Worm (Caenorhabditis elegans) whole organism, late embryonic: ENCODE data around the gene Y57A10C.11.

Experiments
- F13H6.1 ChIP-seq: sonication (generic microtip); optimal IDR thresholded peaks from 2 replicates; lab custom pipeline; 2016; ENCODE audit warnings: missing genetic modification characterization, missing compliant biosample characterization
- K02D7.2 ChIP-seq: sonication (generic microtip); optimal IDR thresholded peaks from 2 replicates; lab custom pipeline; 2017; ENCODE audit warnings: mild to moderate bottlenecking, missing genetic modification characterization, missing compliant biosample characterization
- K09A11.1 ChIP-seq: sonication (generic microtip); optimal IDR thresholded peaks from 2 replicates; lab custom pipeline; 2017; ENCODE audit warnings: antibody characterized with exemption, mild to moderate bottlenecking, missing genetic modification characterization, missing compliant biosample characterization; ENCODE audit not compliant: insufficient read depth
- Y22D7AL.16 ChIP-seq: sonication (generic microtip); optimal IDR thresholded peaks from 2 replicates; lab custom pipeline; 2016; ENCODE audit warnings: missing genetic modification characterization, missing compliant biosample characterization
- ahr-1 ChIP-seq: sonication (generic microtip); optimal IDR thresholded peaks from 2 replicates; lab custom pipeline; 2016; ENCODE audit warnings: missing genetic modification characterization, missing compliant biosample characterization
- ama-1 ChIP-seq: fragments of 150-350 bp; optimal IDR thresholded peaks from 2 replicates; lab custom pipeline; 2014
- ceh-24 ChIP-seq: sonication (generic microtip); optimal IDR thresholded peaks from 2 replicates; lab custom pipeline; 2016; ENCODE audit warnings: mild to moderate bottlenecking, missing genetic modification characterization, missing compliant biosample characterization
- ceh-30 ChIP-seq: fragments of 150-350 bp; optimal IDR thresholded peaks from 2 replicates; lab custom pipeline; 2014; ENCODE audit warnings: missing biosample characterization, missing genetic modification characterization
- ceh-34 ChIP-seq: sonication (generic microtip); optimal IDR thresholded peaks from 2 replicates; lab custom pipeline; 2016; ENCODE audit warnings: mild to moderate bottlenecking, missing genetic modification characterization, missing compliant biosample characterization
- ceh-6 ChIP-seq: fragments of 200-800 bp; sonication (Bioruptor generic); optimal IDR thresholded peaks from 2 replicates; lab custom pipeline; 2018; ENCODE audit warnings: mild to moderate bottlenecking, missing genetic modification characterization, missing compliant biosample characterization
- che-1 ChIP-seq: sonication (generic microtip); optimal IDR thresholded peaks from 2 replicates; lab custom pipeline; 2016; ENCODE audit warnings: mild to moderate bottlenecking, missing genetic modification characterization, missing compliant biosample characterization
- dmd-4 ChIP-seq: sonication (generic microtip); optimal IDR thresholded peaks from 2 replicates; lab custom pipeline; 2016; ENCODE audit warnings: borderline replicate concordance, missing genetic modification characterization, missing compliant biosample characterization
- dve-1 ChIP-seq: sonication (generic microtip); optimal IDR thresholded peaks from 2 replicates; lab custom pipeline; 2017; ENCODE audit warnings: antibody characterized with exemption, mild to moderate bottlenecking, missing genetic modification characterization, missing compliant biosample characterization
- eyg-1 ChIP-seq: sonication (generic microtip); optimal IDR thresholded peaks from 2 replicates; lab custom pipeline; 2016; ENCODE audit warnings: missing genotype, missing genetic modification characterization, missing compliant biosample characterization
- gmeb-2 ChIP-seq: sonication (generic microtip); optimal IDR thresholded peaks from 2 replicates; lab custom pipeline; 2016; ENCODE audit warnings: missing genetic modification characterization, inconsistent platforms, missing compliant biosample characterization
- hlh-15 ChIP-seq: sonication (generic microtip); optimal IDR thresholded peaks from 2 replicates; lab custom pipeline; 2016; ENCODE audit warnings: missing genetic modification characterization, missing compliant biosample characterization
- hlh-30 ChIP-seq: sonication (generic microtip); optimal IDR thresholded peaks from 2 replicates; lab custom pipeline; 2017; ENCODE audit warnings: antibody characterized with exemption, missing genetic modification characterization, missing compliant biosample characterization; ENCODE audit not compliant: insufficient read depth
- hlh-6 ChIP-seq: sonication (generic microtip); optimal IDR thresholded peaks from 2 replicates; lab custom pipeline; 2016; ENCODE audit warnings: missing genotype, missing genetic modification characterization, missing compliant biosample characterization
- hlh-8 ChIP-seq: sonication (generic microtip); optimal IDR thresholded peaks from 2 replicates; lab custom pipeline; 2016; ENCODE audit warnings: missing genotype, missing genetic modification characterization, missing compliant biosample characterization
- lim-6 ChIP-seq: sonication (generic microtip); optimal IDR thresholded peaks from 2 replicates; lab custom pipeline; 2016; ENCODE audit warnings: missing genetic modification characterization, missing compliant biosample characterization
- mec-3 ChIP-seq: sonication (generic microtip); optimal IDR thresholded peaks from 2 replicates; lab custom pipeline; 2016; ENCODE audit warnings: borderline replicate concordance, missing genetic modification characterization, missing compliant biosample characterization
- nfya-1 ChIP-seq: sonication (generic microtip); optimal IDR thresholded peaks from 2 replicates; lab custom pipeline; 2017; ENCODE audit warnings: missing genetic modification characterization, mild to moderate bottlenecking, missing compliant biosample characterization, antibody characterized with exemption, moderate library complexity
- nhr-11 ChIP-seq: fragments of 150-350 bp; optimal IDR thresholded peaks from 2 replicates; lab custom pipeline; 2014; ENCODE audit warnings: missing biosample characterization, missing genetic modification characterization
- npax-4 ChIP-seq: sonication (generic microtip); optimal IDR thresholded peaks from 2 replicates; lab custom pipeline; 2016; ENCODE audit warnings: missing genetic modification characterization, missing compliant biosample characterization
- odd-2 ChIP-seq: sonication (generic microtip); optimal IDR thresholded peaks from 2 replicates; lab custom pipeline; 2017; ENCODE audit warnings: antibody characterized with exemption, mild to moderate bottlenecking, missing genetic modification characterization, missing compliant biosample characterization
- pag-3 ChIP-seq: sonication (generic microtip); optimal IDR thresholded peaks from 2 replicates; lab custom pipeline; 2016; ENCODE audit warnings: missing compliant biosample characterization, missing genetic modification characterization, borderline replicate concordance
- pat-9 ChIP-seq: fragments of 200-800 bp; sonication (Bioruptor generic); optimal IDR thresholded peaks from 2 replicates; lab custom pipeline; 2018; ENCODE audit warnings: mild to moderate bottlenecking, missing genetic modification characterization, moderate library complexity, missing compliant biosample characterization
- pha-2 ChIP-seq: sonication (generic microtip); optimal IDR thresholded peaks from 2 replicates; lab custom pipeline; 2017; ENCODE audit warnings: mild to moderate bottlenecking, missing genetic modification characterization, missing compliant biosample characterization
- pqm-1 ChIP-seq: sonication (generic microtip); optimal IDR thresholded peaks from 2 replicates; lab custom pipeline; 2016; ENCODE audit warnings: missing genetic modification characterization, missing compliant biosample characterization
- ref-2 ChIP-seq: sonication (generic microtip); optimal IDR thresholded peaks from 2 replicates; lab custom pipeline; 2016; ENCODE audit warnings: missing genetic modification characterization, missing compliant biosample characterization
- sdc-2 ChIP-seq: sonication (generic microtip); optimal IDR thresholded peaks from 2 replicates; lab custom pipeline; 2016; ENCODE audit warnings: missing genotype, missing genetic modification characterization, missing compliant biosample characterization
- sox-4 ChIP-seq: sonication (generic microtip); optimal IDR thresholded peaks from 2 replicates; lab custom pipeline; 2017; ENCODE audit warnings: mild to moderate bottlenecking, missing genetic modification characterization, inconsistent platforms, missing compliant biosample characterization
- syd-9 ChIP-seq: sonication (generic microtip); optimal IDR thresholded peaks from 2 replicates; lab custom pipeline; 2016; ENCODE audit warnings: mild to moderate bottlenecking, missing genetic modification characterization, moderate library complexity, missing compliant biosample characterization
- tbx-7 ChIP-seq: sonication (generic microtip); optimal IDR thresholded peaks from 2 replicates; lab custom pipeline; 2016; ENCODE audit warnings: missing genotype, missing genetic modification characterization, missing compliant biosample characterization
- unc-42 ChIP-seq: sonication (generic microtip); optimal IDR thresholded peaks from 2 replicates; lab custom pipeline; 2016; ENCODE audit warnings: missing genotype, missing genetic modification characterization, missing compliant biosample characterization
- ztf-16 ChIP-seq: sonication (generic microtip); optimal IDR thresholded peaks from 2 replicates; lab custom pipeline; 2017; ENCODE audit warnings: missing genetic modification characterization, missing compliant biosample characterization

The Y57A10C.11 gene

ce11 chrII:12417514-12417913 lies 2.8 kb upstream of the Y57A10C.11 start, which contains the start of gene sre-27:
sre-27 (minus strand) TSS chrII:12417614.
- no peak for TF ChIP-seq gmeb-2 (tag; lab: Kevin White, UChicago)
- TF ChIP-seq npax-4 = no peak
- TF ChIP-seq pat-9 (tag; lab: Kevin White, UChicago) = no peak
- TF ChIP-seq ref-2 (tag; lab: Kevin White, UChicago) = no peak
- TF ChIP-seq ceh-30 (tag; lab: Kevin White, UChicago) = no peak
- TF ChIP-seq hlh-8 (tag; lab: Kevin White, UChicago) = no peak
- TF ChIP-seq pqm-1 (tag; lab: Kevin White, UChicago) = no peak
- TF ChIP-seq sox-4 (tag; lab: Kevin White, UChicago) = no peak

- TF ChIP-seq hlh-30 (tag; lab: Kevin White, UChicago) (no peak), ceh-24 (tag; lab: Kevin White, UChicago) (no peak), eyg-1 (no peak), lim-6 (tag; lab: Kevin White, UChicago) (no peak), syd-9 (no peak), ref-2 (tag; lab: Kevin White, UChicago) (no peak), unc-42 (no peak), pag-3 (no peak), ztf-16 (no peak), ceh-34 (tag; lab: Kevin White, UChicago) (no peak), dmd-4 (tag; lab: Kevin White, UChicago) (no peak), ceh-30 (tag; lab: Kevin White, UChicago) (no peak)
Observed at ce11 chrII:12412417-12412816, 2.3 kb downstream of the Y57A10C.11 start, which contains the start of gene Y57A10C.1. Y57A10C.1 (minus strand) TSS chrII:12412517.

- no peak for TF ChIP-seq hlh-6 (tag; lab: Kevin White, UChicago)
- no peak for TF ChIP-seq tbx-7 (tag; lab: Kevin White, UChicago)
- no peak for TF ChIP-seq npax-4
- no peak for TF ChIP-seq sdc-2
- no peak for TF ChIP-seq K02D7.2 (tag; lab: Kevin White, UChicago)
- TF ChIP-seq hlh-15 (tag; lab: Kevin White, UChicago) = no peak
- TF ChIP-seq pha-2 = no peak
- no peak for TF ChIP-seq K09A11.1 (tag; lab: Kevin White, UChicago)
- TF ChIP-seq eyg-1 = no peak
- TF ChIP-seq nhr-11 (tag; lab: Kevin White, UChicago) = no peak
- no peak for TF ChIP-seq ama-1 (lab: Kevin White, UChicago)
- no peak for TF ChIP-seq F13H6.1 (tag; lab: Kevin White, UChicago)
Observed at ce11 chrII:12410107-12410506, 4.6 kb downstream of the Y57A10C.11 start, which contains the start of gene F57G9.3. F57G9.3 (minus strand) TSS chrII:12410207.

- TF ChIP-seq mec-3 (tag; lab: Kevin White, UChicago) (no peak), che-1 (tag; lab: Kevin White, UChicago) (no peak), ahr-1 (tag; lab: Kevin White, UChicago) (no peak), Y22D7AL.16 (tag; lab: Kevin White, UChicago) (no peak), npax-4 (no peak), odd-2 (tag; lab: Kevin White, UChicago) (no peak), nfya-1 (no peak), dve-1 (tag; lab: Kevin White, UChicago) (no peak), ceh-6 (GFP tag; lab: Kevin White, UChicago) (no peak)
Observed at ce11 chrII:12408717-12409116, 6.0 kb downstream of the Y57A10C.11 start, which contains the start of gene sre-31. sre-31 (minus strand) TSS chrII:12408817.
